Worm (Caenorhabditis elegans): ENCODE measurements around the gene F59A1.6.

F59A1.6 gene

DNA sequence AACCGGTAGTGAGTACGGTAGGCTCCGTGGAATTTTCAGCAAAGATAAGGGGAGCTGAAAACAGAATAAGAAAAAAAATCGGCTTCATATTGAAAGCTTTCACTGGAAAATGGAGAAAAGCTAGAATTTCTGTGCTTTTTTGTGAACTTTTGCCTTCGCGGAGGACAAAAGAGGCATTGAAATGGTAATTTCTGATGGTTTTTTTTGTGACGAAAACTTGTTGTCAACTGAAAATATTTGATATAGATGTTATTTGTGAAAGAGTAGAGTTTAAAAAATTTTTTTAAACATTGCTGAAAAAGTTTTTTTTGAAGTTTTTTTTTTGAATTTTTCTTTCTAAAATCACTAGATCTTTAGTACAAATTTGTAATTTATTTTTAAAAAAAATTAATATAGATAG is 1.9 kb downstream of the F59A1.6 start, which contains the start of gene F59A1.18:
Gene F59A1.18 (minus strand): TSS at position 101 of the 400 bp plus-strand sequence.
- no peak for TF ChIP-seq attf-5 (GFP tag; optimal IDR thresholded peaks at IDR 0.05)
- no peak for TF ChIP-seq ztf-22 (GFP tag; optimal IDR thresholded peaks at IDR 0.05)
- no peak for TF ChIP-seq B0261.1 (tag; optimal IDR thresholded peaks at IDR 0.05)
- TF ChIP-seq ceh-27 (GFP tag; optimal IDR thresholded peaks at IDR 0.05), result no peak
- no peak for TF ChIP-seq snpc-1.1 (tag; optimal IDR thresholded peaks at IDR 0.05; ENCODE audit: insufficient read depth)
- TF ChIP-seq F22D6.2 (tag; optimal IDR thresholded peaks at IDR 0.05), result no peak
- TF ChIP-seq D2030.7 (GFP tag; IDR thresholded peaks at IDR 0.05), result no peak
- TF ChIP-seq snpc-3.4 (tag; optimal IDR thresholded peaks at IDR 0.05), result no peak
- no peak for TF ChIP-seq mes-4 (tag; optimal IDR thresholded peaks at IDR 0.05)
- no peak for TF ChIP-seq snpc-1.3 (tag; optimal IDR thresholded peaks at IDR 0.05; ENCODE audit: insufficient read depth)
- no peak for TF ChIP-seq B0336.3 (GFP tag; IDR thresholded peaks at IDR 0.05)
- no peak for TF ChIP-seq atf-7 (tag; optimal IDR thresholded peaks at IDR 0.05)
- no peak for TF ChIP-seq sptf-2 (GFP tag; optimal IDR thresholded peaks at IDR 0.05)
- TF ChIP-seq hrde-1 (tag; optimal IDR thresholded peaks at IDR 0.05; ENCODE audit: borderline replicate concordance), result no peak
- no peak for TF ChIP-seq egrh-3 (GFP tag; IDR thresholded peaks at IDR 0.05)
- TF ChIP-seq unc-62 (GFP tag; optimal IDR thresholded peaks at IDR 0.05), result no peak
- no peak for TF ChIP-seq ztf-6 (GFP tag; IDR thresholded peaks at IDR 0.05)
- no peak for TF ChIP-seq Y79H2A.3 (GFP tag; conservative IDR thresholded peaks at IDR 0.05)
- TF ChIP-seq mel-28 (tag; optimal IDR thresholded peaks at IDR 0.05; ENCODE audit: borderline replicate concordance), result no peak
- no peak for TF ChIP-seq pbrm-1 (GFP tag; IDR thresholded peaks at IDR 0.05)

DNA sequence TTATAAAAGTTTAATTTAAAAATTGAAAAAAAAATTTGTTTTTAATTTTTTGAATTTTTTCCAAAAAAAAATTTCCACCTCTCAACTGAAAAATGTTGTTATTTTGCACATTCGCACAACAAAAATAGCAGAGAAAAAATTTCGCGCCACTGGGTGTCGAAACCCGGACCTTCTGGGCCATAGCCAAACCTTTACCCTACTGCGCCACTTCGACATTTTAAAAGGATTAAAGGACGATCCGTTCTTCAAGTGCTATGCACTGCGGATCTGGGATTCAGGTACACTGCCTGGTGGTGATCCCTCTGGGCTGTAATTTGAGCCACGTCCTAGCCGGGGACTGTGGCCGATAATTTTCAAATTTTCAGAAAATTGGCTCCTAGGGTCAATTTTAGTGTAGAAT is 2.5 kb downstream of the F59A1.6 start:
- TF ChIP-seq B0261.1 (tag; optimal IDR thresholded peaks at IDR 0.05) (peak; percentile 65), rpc-1 (optimal IDR thresholded peaks at IDR 0.05) (peak; percentile 52), rpc-1 (tag; optimal IDR thresholded peaks at IDR 0.05) (peak; percentile 84), tbp1 (GFP tag; optimal IDR thresholded peaks at IDR 0.05) (peak; percentile 84), pbrm-1 (GFP tag; IDR thresholded peaks at IDR 0.05) (peak; percentile 40; the same call in 1 of the 2 replicates), madf-6 (GFP tag; IDR thresholded peaks at IDR 0.05) (peak; percentile 38; the same call in 1 of the 2 replicates), madf-3 (GFP tag; IDR thresholded peaks at IDR 0.05) (0 out of 2 replicates have a peak, but pooled peaks have one; percentile 44), nhr-90 (tag; optimal IDR thresholded peaks at IDR 0.05) (peak; percentile 22), ztf-18 (tag; optimal IDR thresholded peaks at IDR 0.05) (peak; percentile 35), Y53F4B.3 (GFP tag; IDR thresholded peaks at IDR 0.05) (0 out of 2 replicates have a peak, but pooled peaks have one; percentile 30), him-1 (tag; optimal IDR thresholded peaks at IDR 0.05) (peak; percentile 6), ztf-25 (GFP tag; IDR thresholded peaks at IDR 0.05) (peak; percentile 43; the same call in 1 of the 2 replicates), D2030.7 (GFP tag; IDR thresholded peaks at IDR 0.05) (0 out of 2 replicates have a peak, but pooled peaks have one; percentile 21), hmg-1.2 (GFP tag; IDR thresholded peaks at IDR 0.05) (peak; percentile 36), die-1 (tag; optimal IDR thresholded peaks at IDR 0.05) (peak; percentile 76), rec-8 (tag; optimal IDR thresholded peaks at IDR 0.05) (peak in 1 of 2 experiments; percentile 11), attf-6 (GFP tag; IDR thresholded peaks at IDR 0.05) (peak; percentile 86), lsl-1 (GFP tag; optimal IDR thresholded peaks at IDR 0.05) (peak; percentile 19), hlh-12 (tag; optimal IDR thresholded peaks at IDR 0.05) (peak; percentile 59), lin-26 (GFP tag; IDR thresholded peaks at IDR 0.05) (peak; percentile 88), athp-1 (tag; optimal IDR thresholded peaks at IDR 0.05) (peak; percentile 29)
